Fruit fly (Drosophila melanogaster) whole organism, prepupa: ENCODE data around the gene Pfrx.

Experiments
- Blimp-1 ChIP-seq: fragments of 200-800 bp; sonication (Bioruptor generic); optimal IDR thresholded peaks from 3 replicates; lab custom pipeline; 2017; ENCODE audit warnings: missing biosample characterization, missing genetic modification characterization, mild to moderate bottlenecking, moderate library complexity, missing genetic modification reagents
- CG10631 ChIP-seq: fragments of 200-800 bp; sonication (Bioruptor generic); optimal IDR thresholded peaks from 2 replicates; lab custom pipeline; 2016; ENCODE audit warnings: missing biosample characterization, missing genetic modification characterization
- CG10669 ChIP-seq: fragments of 200-800 bp; sonication (Bioruptor generic); optimal IDR thresholded peaks from 3 replicates; lab custom pipeline; 2018; ENCODE audit warnings: missing biosample characterization, mild to moderate bottlenecking, missing genetic modification characterization, moderate library complexity
- CG1621 ChIP-seq: fragments of 200-800 bp; sonication (Bioruptor generic); optimal IDR thresholded peaks from 3 replicates; lab custom pipeline; 2018; ENCODE audit warnings: missing biosample characterization, mild to moderate bottlenecking, missing genetic modification characterization
- CG32006 ChIP-seq: fragments of 200-800 bp; sonication (Bioruptor generic); optimal IDR thresholded peaks from 3 replicates; lab custom pipeline; 2017; ENCODE audit warnings: missing biosample characterization, mild to moderate bottlenecking, missing genetic modification characterization
- CG34406 ChIP-seq: fragments of 200-800 bp; sonication (Bioruptor generic); optimal IDR thresholded peaks from 3 replicates; lab custom pipeline; 2016; ENCODE audit warnings: missing biosample characterization, missing genetic modification characterization
- CG6276 ChIP-seq: fragments of 200-800 bp; sonication (Bioruptor generic); optimal IDR thresholded peaks from 2 replicates; lab custom pipeline; 2017; ENCODE audit warnings: missing biosample characterization, mild to moderate bottlenecking, missing genetic modification characterization
- CG6808 ChIP-seq: fragments of 200-800 bp; sonication (Bioruptor generic); optimal IDR thresholded peaks from 3 replicates; lab custom pipeline; 2017; ENCODE audit warnings: missing biosample characterization, missing genetic modification characterization, mild to moderate bottlenecking, moderate library complexity, missing genetic modification reagents
- CG6854 ChIP-seq: fragments of 200-800 bp; sonication (Bioruptor generic); optimal IDR thresholded peaks from 2 replicates; lab custom pipeline; 2017; ENCODE audit warnings: missing biosample characterization, mild to moderate bottlenecking, missing genetic modification characterization
- CG8119 ChIP-seq: fragments of 200-800 bp; sonication (Bioruptor generic); IDR thresholded peaks from 3 replicates; pipeline ENCODE4 v1.3.6; 2022; ENCODE audit warnings: missing biosample characterization, missing genetic modification characterization
- Eip75B ChIP-seq: fragments of 200-800 bp; sonication (Bioruptor generic); optimal IDR thresholded peaks from 3 replicates; lab custom pipeline; 2016; ENCODE audit warnings: missing biosample characterization, missing genetic modification characterization
- Eip78C ChIP-seq: fragments of 200-800 bp; sonication (Bioruptor generic); peaks from one replicate; lab custom pipeline; 2016; ENCODE audit warnings: missing biosample characterization, missing genetic modification characterization
- Gug ChIP-seq: fragments of 200-800 bp; sonication (Bioruptor generic); IDR thresholded peaks from 2 replicates; pipeline ENCODE4 v1.3.6; 2022; ENCODE audit warnings: missing biosample characterization, missing genetic modification characterization
- Hr39 ChIP-seq: fragments of 200-800 bp; sonication (Bioruptor generic); optimal IDR thresholded peaks from 2 replicates; lab custom pipeline; 2016; ENCODE audit warnings: missing biosample characterization, missing genetic modification characterization
- Hr4 ChIP-seq: fragments of 200-800 bp; sonication (Bioruptor generic); optimal IDR thresholded peaks from 3 replicates; lab custom pipeline; 2016; ENCODE audit warnings: missing biosample characterization, missing genetic modification characterization
- Lpt ChIP-seq: fragments of 200-800 bp; sonication (Bioruptor generic); optimal IDR thresholded peaks from 3 replicates; lab custom pipeline; 2016; ENCODE audit warnings: missing biosample characterization, missing genetic modification characterization
- OdsH ChIP-seq: fragments of 200-800 bp; sonication (Bioruptor generic); optimal IDR thresholded peaks from 3 replicates; lab custom pipeline; 2016; ENCODE audit warnings: missing biosample characterization, missing genetic modification characterization
- Smox ChIP-seq: fragments of 200-800 bp; sonication (Bioruptor generic); optimal IDR thresholded peaks from 3 replicates; lab custom pipeline; 2016; ENCODE audit warnings: missing biosample characterization, missing genetic modification characterization
- Sox14 ChIP-seq: fragments of 200-800 bp; sonication (Bioruptor generic); optimal IDR thresholded peaks from 3 replicates; lab custom pipeline; 2016; ENCODE audit warnings: missing biosample characterization, missing genetic modification characterization
- Sox15 ChIP-seq: fragments of 200-800 bp; sonication (Bioruptor generic); optimal IDR thresholded peaks from 3 replicates; lab custom pipeline; 2016; ENCODE audit warnings: missing biosample characterization, missing genetic modification characterization
- acj6 ChIP-seq: fragments of 200-800 bp; sonication (Bioruptor generic); optimal IDR thresholded peaks from 3 replicates; lab custom pipeline; 2016; ENCODE audit warnings: missing biosample characterization, missing genetic modification characterization
- cyc ChIP-seq: fragments of 200-800 bp; sonication (Bioruptor generic); optimal IDR thresholded peaks from 3 replicates; lab custom pipeline; 2016; ENCODE audit warnings: missing biosample characterization, missing genetic modification characterization
- dac ChIP-seq: fragments of 200-800 bp; sonication (Bioruptor generic); optimal IDR thresholded peaks from 2 replicates; lab custom pipeline; 2017; ENCODE audit warnings: missing biosample characterization, mild to moderate bottlenecking, missing genetic modification characterization
- fd85E ChIP-seq: fragments of 200-800 bp; sonication (Bioruptor generic); optimal IDR thresholded peaks from 3 replicates; lab custom pipeline; 2016; ENCODE audit warnings: missing biosample characterization, missing genetic modification characterization
- fkh ChIP-seq: fragments of 200-800 bp; sonication (Bioruptor generic); optimal IDR thresholded peaks from 3 replicates; lab custom pipeline; 2017; ENCODE audit warnings: missing biosample characterization, mild to moderate bottlenecking, missing genetic modification characterization, moderate library complexity
- lz ChIP-seq: fragments of 200-800 bp; sonication (Bioruptor generic); optimal IDR thresholded peaks from 3 replicates; lab custom pipeline; 2016; ENCODE audit warnings: missing biosample characterization, missing genetic modification characterization
- salr ChIP-seq, 2 experiments: fragments of 200-800 bp; sonication (Bioruptor generic); optimal IDR thresholded peaks; 3 replicates each; lab custom pipeline; 2016 to 2018; ENCODE audit warnings: missing biosample characterization in 2 of 2, missing genetic modification characterization in 2 of 2, mild to moderate bottlenecking in 1 of 2
- ss ChIP-seq, 2 experiments: fragments of 200-800 bp; sonication (Bioruptor generic); optimal IDR thresholded peaks; 2 replicates in 1 of 2; 3 replicates in 1 of 2; lab custom pipeline; 2017 to 2018; ENCODE audit warnings: mild to moderate bottlenecking in 2 of 2, missing biosample characterization in 2 of 2, missing genetic modification characterization in 2 of 2, moderate library complexity in 1 of 2
- topi ChIP-seq: fragments of 200-800 bp; sonication (Bioruptor generic); optimal IDR thresholded peaks from 3 replicates; lab custom pipeline; 2016; ENCODE audit warnings: missing biosample characterization, missing genetic modification characterization

Pfrx gene

DNA sequence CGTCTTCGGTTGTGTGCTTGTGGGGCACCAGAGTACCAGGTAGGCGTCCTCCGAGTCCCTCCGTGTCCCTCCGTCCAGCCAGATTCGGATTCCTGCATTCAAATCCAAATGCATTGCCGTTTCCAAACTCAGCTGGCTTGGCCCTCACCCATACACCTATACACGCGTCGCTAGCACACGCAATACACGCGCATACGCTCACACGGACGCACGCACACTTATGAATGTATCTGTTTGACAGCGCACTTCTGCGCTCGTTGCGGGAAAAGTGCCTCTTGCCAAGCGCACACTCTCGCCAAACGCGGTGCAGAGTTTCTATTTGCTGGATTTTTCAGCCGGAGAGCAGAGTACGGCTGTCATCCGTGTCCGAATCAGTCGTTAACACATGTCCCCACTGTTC is 27.3 kb downstream of the Pfrx start:
- TF ChIP-seq salr (GFP tag; optimal IDR thresholded peaks at IDR 0.05; lab: Kevin White, UChicago), result no peak
- no peak for TF ChIP-seq Hr4 (GFP tag; lab: Kevin White, UChicago)
- TF ChIP-seq Sox14 (GFP tag; lab: Kevin White, UChicago), result peak; percentile 9
- TF ChIP-seq CG1621, result peak; percentile 67

DNA sequence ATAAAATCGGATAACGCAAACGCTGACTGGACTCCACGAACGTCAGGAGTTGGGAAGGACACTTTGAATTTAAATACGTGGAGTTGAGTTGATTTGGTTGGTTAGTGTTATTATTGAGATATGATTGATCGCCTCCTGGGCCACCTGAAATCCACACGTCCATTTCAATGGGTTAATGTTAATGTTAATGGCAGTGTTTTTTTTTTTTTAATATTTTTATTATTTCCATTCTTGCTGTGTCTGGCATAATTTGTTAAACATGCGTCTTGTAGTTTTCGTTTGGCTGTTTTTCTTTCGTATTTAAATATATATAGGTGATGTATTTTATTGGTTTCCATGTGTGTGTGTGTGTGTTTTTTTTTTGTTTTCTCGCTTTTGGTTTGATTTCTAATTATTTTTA is 36.3 kb downstream of the Pfrx start, which contains the start of gene CG12231:
CG12231 (minus strand) TSS at position 101 of the 400 bp plus-strand sequence.
- TF ChIP-seq Hr4 (GFP tag; lab: Kevin White, UChicago) (no peak), CG6854 (no peak), Smox (GFP tag; lab: Kevin White, UChicago) (no peak), CG1621 (no peak), topi (GFP tag; lab: Kevin White, UChicago) (no peak), Sox14 (GFP tag; lab: Kevin White, UChicago) (no peak)

DNA sequence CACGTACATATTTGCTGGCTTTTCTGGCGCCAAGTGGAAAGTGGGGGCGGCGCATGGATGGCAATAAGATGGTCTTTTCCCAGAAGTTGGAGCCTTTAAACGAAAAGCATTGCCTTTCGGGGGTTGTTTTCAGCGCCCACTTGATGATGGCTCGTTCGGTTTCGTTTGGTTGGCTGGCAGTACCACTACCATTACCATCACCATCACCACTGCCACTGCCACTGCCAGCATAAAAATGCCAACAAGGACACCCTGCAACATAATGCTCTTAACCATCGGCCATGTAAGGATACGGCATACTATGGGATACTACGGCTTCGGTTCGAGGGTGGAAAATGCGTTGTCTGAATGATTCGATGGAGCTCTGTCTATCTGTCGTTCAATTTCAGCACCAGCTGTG is 40.1 kb downstream of the Pfrx start:
- no peak for TF ChIP-seq acj6

DNA sequence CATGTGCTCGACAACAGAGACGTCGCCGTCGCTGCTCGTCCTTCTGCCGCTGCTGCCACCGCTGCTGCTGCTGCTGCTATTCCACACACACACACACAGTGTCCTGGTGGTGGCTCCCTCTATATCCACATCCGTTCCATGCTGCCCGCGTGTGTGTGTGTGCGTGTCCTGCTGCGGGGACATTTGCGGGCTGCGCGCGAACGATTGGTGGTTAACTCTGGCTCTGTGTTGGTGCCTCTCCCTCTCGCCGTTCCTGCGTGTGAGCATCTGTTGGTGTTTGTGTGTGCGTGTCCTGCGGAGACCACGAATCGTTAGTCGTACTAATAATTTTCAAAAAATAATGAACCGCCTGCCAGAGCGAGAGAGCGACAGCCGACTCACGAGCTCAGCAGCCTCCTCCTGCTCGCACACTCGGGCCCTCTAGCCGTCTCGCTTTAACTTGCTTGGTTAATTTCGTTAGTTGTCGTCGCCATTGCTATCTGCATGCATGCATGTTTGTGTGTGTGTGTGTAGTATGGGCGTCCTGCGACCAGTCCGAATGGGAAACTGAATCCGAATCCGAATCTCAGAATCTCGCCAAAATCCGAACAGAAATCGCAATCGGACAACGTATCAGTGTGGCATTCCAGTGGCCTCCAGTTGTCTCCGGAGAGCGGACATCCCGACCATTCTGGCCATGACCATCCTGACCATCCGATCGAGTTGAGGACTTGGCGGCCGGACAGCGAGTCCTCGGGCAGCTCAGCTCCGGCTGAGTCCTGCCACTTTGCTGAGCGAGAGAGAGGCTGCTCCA is 50.8 kb downstream of the Pfrx start:
- TF ChIP-seq Lpt (GFP tag; lab: Kevin White, UChicago), result no peak
- TF ChIP-seq Eip78C, result peak; percentile 8

DNA sequence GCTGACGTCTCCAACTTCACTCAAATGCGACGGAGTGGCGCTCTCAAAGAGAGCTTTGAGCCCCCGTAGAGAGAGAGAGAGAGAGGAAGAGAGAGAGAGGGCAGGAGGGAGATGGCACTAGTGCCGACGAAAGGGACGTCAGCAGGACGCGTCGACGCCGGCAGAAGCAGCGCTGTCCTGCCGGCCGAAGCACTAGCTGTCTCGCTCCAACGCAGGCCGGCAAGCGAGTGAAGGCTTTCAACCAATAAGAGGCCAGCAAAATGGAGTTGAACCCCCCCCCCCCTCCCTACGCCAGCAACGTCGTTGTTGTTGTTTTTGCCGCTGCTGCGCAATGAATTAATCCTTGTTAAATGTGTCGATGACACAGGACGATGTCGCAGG is 51.3 kb downstream of the Pfrx start:
- TF ChIP-seq CG6854, result no peak
- no peak for TF ChIP-seq Gug (GFP tag; lab: Robert Waterston, UW)
- no peak for TF ChIP-seq cyc (GFP tag; lab: Kevin White, UChicago)
- TF ChIP-seq Blimp-1 (GFP tag; lab: Kevin White, UChicago), result no peak
- TF ChIP-seq fkh (GFP tag; lab: Kevin White, UChicago), result no peak
- TF ChIP-seq Sox14 (GFP tag; lab: Kevin White, UChicago), result no peak
- TF ChIP-seq lz, result no peak
- no peak for TF ChIP-seq dac (GFP tag; lab: Kevin White, UChicago)
- no peak for TF ChIP-seq CG1621
- no peak for TF ChIP-seq Sox15 (GFP tag; lab: Kevin White, UChicago)
- no peak for TF ChIP-seq CG10669 (GFP tag; lab: Kevin White, UChicago)
- TF ChIP-seq fd85E (GFP tag; lab: Kevin White, UChicago), result no peak
- TF ChIP-seq Eip75B, result no peak

DNA sequence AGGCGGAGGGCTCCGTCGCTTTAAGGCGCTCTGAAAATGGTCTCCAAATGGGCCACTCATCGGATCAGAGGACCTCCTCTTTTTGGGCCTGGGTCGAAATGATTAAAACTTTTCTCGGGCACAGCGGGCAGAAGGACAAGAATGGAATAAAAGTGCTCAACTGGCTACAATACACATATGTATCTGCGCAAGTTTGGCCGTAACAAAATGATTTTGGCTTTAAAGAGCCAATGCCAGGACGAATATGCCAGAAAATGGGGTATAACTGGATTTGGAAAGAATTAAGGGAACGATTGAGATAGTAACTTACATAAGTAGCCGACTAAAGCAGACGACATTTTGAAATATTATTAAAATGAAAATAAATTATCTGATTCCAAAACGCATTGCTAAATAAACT is 52.1 kb downstream of the Pfrx start, which contains the start of gene CG32532:
CG32532 (minus strand) TSS at position 101 of the 400 bp plus-strand sequence.
- TF ChIP-seq Hr4 (GFP tag; lab: Kevin White, UChicago) (no peak), Hr39 (GFP tag; lab: Kevin White, UChicago) (no peak), CG34406 (GFP tag; lab: Kevin White, UChicago) (no peak), CG32006 (GFP tag; lab: Kevin White, UChicago) (no peak), CG8119 (GFP tag; lab: Robert Waterston, UW) (no peak), ss (GFP tag; optimal IDR thresholded peaks at IDR 0.05; lab: Kevin White, UChicago) (no peak), OdsH (GFP tag; lab: Kevin White, UChicago) (no peak), Eip75B (no peak), lz (no peak), CG6854 (no peak), CG10669 (GFP tag; lab: Kevin White, UChicago) (no peak), CG6276 (GFP tag; lab: Kevin White, UChicago) (no peak), CG10631 (GFP tag; lab: Kevin White, UChicago) (no peak), CG6808 (GFP tag; lab: Kevin White, UChicago) (no peak), cyc (GFP tag; lab: Kevin White, UChicago) (no peak)
